Worm (Caenorhabditis elegans): Measurements from ENCODE around the gene efr-3.

Gene efr-3

ce11 chrII:6348360-6348759 is 27.4 kb upstream of the efr-3 start (continued):
- TF ChIP-seq alr-1 (tag; optimal IDR thresholded peaks at IDR 0.05; ENCODE audit: borderline replicate concordance) (no peak), unc-62 (GFP tag; optimal IDR thresholded peaks at IDR 0.05) (no peak), egl-13 (tag; optimal IDR thresholded peaks at IDR 0.05) (peak; percentile 46), pag-3 (tag; optimal IDR thresholded peaks at IDR 0.05; ENCODE audit: borderline replicate concordance, insufficient read depth) (no peak), fkh-4 (tag; optimal IDR thresholded peaks at IDR 0.05; ENCODE audit: borderline replicate concordance) (no peak), sptf-1 (tag; optimal IDR thresholded peaks at IDR 0.05) (no peak), efl-3 (GFP tag; optimal IDR thresholded peaks at IDR 0.05) (no peak), lin-39 (tag; optimal IDR thresholded peaks at IDR 0.05) (peak; percentile 53), nhr-76 (tag; optimal IDR thresholded peaks at IDR 0.05) (no peak), pax-3 (tag; optimal IDR thresholded peaks at IDR 0.05) (peak; percentile 41), nhr-84 (tag; optimal IDR thresholded peaks at IDR 0.05) (no peak), tbx-2 (tag; optimal IDR thresholded peaks at IDR 0.05) (peak; percentile 94), nhr-19 (GFP tag; conservative IDR thresholded peaks at IDR 0.05) (peak; percentile 87), nhr-77 (tag; optimal IDR thresholded peaks at IDR 0.05) (peak; percentile 28), ceh-88 (GFP tag; IDR thresholded peaks at IDR 0.05) (no peak; the same call in 1 of the 2 replicates), fos-1 (tag; optimal IDR thresholded peaks at IDR 0.05) (peak; percentile 85), nhr-11 (tag; optimal IDR thresholded peaks at IDR 0.05) (peak; percentile 68), mab-9 (GFP tag; IDR thresholded peaks at IDR 0.05) (peak; percentile 70), unc-98 (GFP tag; IDR thresholded peaks at IDR 0.05) (no peak), ceh-90 (tag; optimal IDR thresholded peaks at IDR 0.05) (no peak), ceh-63 (GFP tag; optimal IDR thresholded peaks at IDR 0.05) (no peak), nhr-47 (tag; optimal IDR thresholded peaks at IDR 0.05) (peak; percentile 94), isw-1 (GFP tag; IDR thresholded peaks at IDR 0.05) (peak; percentile 67), C34B4.2 (tag; optimal IDR thresholded peaks at IDR 0.05) (no peak), snu-23 (GFP tag; optimal IDR thresholded peaks at IDR 0.05) (peak; percentile 98), lir-3 (tag; optimal IDR thresholded peaks at IDR 0.05; ENCODE audit: poor library complexity) (peak; percentile 78), mep-1 (tag; optimal IDR thresholded peaks at IDR 0.05) (peak; percentile 95), nhr-237 (tag; optimal IDR thresholded peaks at IDR 0.05) (peak; percentile 86), aha-1 (tag; optimal IDR thresholded peaks at IDR 0.05) (peak; percentile 29), pqm-1 (tag; optimal IDR thresholded peaks at IDR 0.05) (no peak), C04F5.9 (tag; optimal IDR thresholded peaks at IDR 0.05) (peak; percentile 2), efl-1 (optimal IDR thresholded peaks at IDR 0.05) (peak; percentile 82 to 85), efl-1 (GFP tag; optimal IDR thresholded peaks at IDR 0.05 in 1 of 2) (peak; percentile 69 to 98), lin-35 (GFP tag; optimal IDR thresholded peaks at IDR 0.05) (peak; percentile 81 to 89), ets-5 (GFP tag; IDR thresholded peaks at IDR 0.05) (no peak), hlh-17 (GFP tag; optimal IDR thresholded peaks at IDR 0.05; ENCODE audit: borderline replicate concordance) (no peak)

ce11 chrII:6347341-6348118 is 26.6 kb upstream of the efr-3 start, which contains the start of gene lgg-1:
lgg-1 (minus strand) TSS chrII:6347719.
- TF ChIP-seq mab-9 (GFP tag; IDR thresholded peaks at IDR 0.05): peak; percentile 40
- TF ChIP-seq C34B4.2 (tag; optimal IDR thresholded peaks at IDR 0.05): no peak
- peak; percentile 32 for TF ChIP-seq fos-1 (tag; optimal IDR thresholded peaks at IDR 0.05)
- TF ChIP-seq egl-13 (tag; optimal IDR thresholded peaks at IDR 0.05): peak; percentile 47
- TF ChIP-seq rnt-1 (tag; optimal IDR thresholded peaks at IDR 0.05): peak; percentile 58
- TF ChIP-seq lin-39 (tag; optimal IDR thresholded peaks at IDR 0.05): no peak
- no peak for TF ChIP-seq nhr-11 (tag; optimal IDR thresholded peaks at IDR 0.05)
- TF ChIP-seq dsc-1 (tag; optimal IDR thresholded peaks at IDR 0.05): peak; percentile 3
- TF ChIP-seq xbp-1 (tag; optimal IDR thresholded peaks at IDR 0.05): peak; percentile 50
- TF ChIP-seq F16B12.6 (tag; optimal IDR thresholded peaks at IDR 0.05): peak; percentile 20
- TF ChIP-seq lin-14 (GFP tag; optimal IDR thresholded peaks at IDR 0.05): peak; percentile 84
- peak; percentile 78 for TF ChIP-seq nhr-71 (tag; optimal IDR thresholded peaks at IDR 0.05)
- peak; percentile 3 for TF ChIP-seq C16A3.4 (tag; optimal IDR thresholded peaks at IDR 0.05)
- TF ChIP-seq tbx-2 (tag; optimal IDR thresholded peaks at IDR 0.05): peak; percentile 25
- no peak for TF ChIP-seq hpl-2 (GFP tag; optimal IDR thresholded peaks at IDR 0.05)
- TF ChIP-seq zag-1 (tag; optimal IDR thresholded peaks at IDR 0.05): no peak
- peak; percentile 12 for TF ChIP-seq elt-2 (tag; optimal IDR thresholded peaks at IDR 0.05)
- peak; percentile 55 for TF ChIP-seq pax-3 (tag; optimal IDR thresholded peaks at IDR 0.05)
- peak; percentile 54 for TF ChIP-seq ztf-4 (tag; optimal IDR thresholded peaks at IDR 0.05)
- TF ChIP-seq ceh-63 (GFP tag; optimal IDR thresholded peaks at IDR 0.05): peak; percentile 73
- TF ChIP-seq unc-130 (tag; optimal IDR thresholded peaks at IDR 0.05): no peak
- no peak for TF ChIP-seq nhr-12 (tag; optimal IDR thresholded peaks at IDR 0.05)
- TF ChIP-seq fkh-4 (tag; optimal IDR thresholded peaks at IDR 0.05; ENCODE audit: borderline replicate concordance): no peak
- TF ChIP-seq hlh-4 (tag; optimal IDR thresholded peaks at IDR 0.05): peak; percentile 17

All from whole organism, L1 larva.